Worm (Caenorhabditis elegans) whole organism, midembryonic: ENCODE measurements around the gene str-156.

Experiments used
- T22C8.4 ChIP-seq: fragments of 200-800 bp; sonication (Bioruptor generic); IDR thresholded peaks from 2 replicates; pipeline ENCODE4 v1.3.6; 2022; ENCODE audit warnings: missing genetic modification characterization, missing compliant biosample characterization
- flt-1 ChIP-seq: fragments of 200-800 bp; sonication (Bioruptor generic); IDR thresholded peaks from 2 replicates; pipeline ENCODE4 v1.3.6; 2022; ENCODE audit warnings: missing genetic modification characterization, missing compliant biosample characterization
- klf-2 ChIP-seq: fragments of 200-800 bp; sonication (Bioruptor generic); conservative IDR thresholded peaks from 2 replicates; pipeline ENCODE4 v1.3.6; 2022; ENCODE audit warnings: missing genetic modification reagents, missing genetic modification characterization, missing compliant biosample characterization
- ref-1 ChIP-seq: fragments of 200-800 bp; sonication (Bioruptor generic); conservative IDR thresholded peaks from 2 replicates; pipeline ENCODE4 v1.3.6; 2022; ENCODE audit warnings: missing genetic modification reagents, missing genetic modification characterization, missing compliant biosample characterization

DNA sequence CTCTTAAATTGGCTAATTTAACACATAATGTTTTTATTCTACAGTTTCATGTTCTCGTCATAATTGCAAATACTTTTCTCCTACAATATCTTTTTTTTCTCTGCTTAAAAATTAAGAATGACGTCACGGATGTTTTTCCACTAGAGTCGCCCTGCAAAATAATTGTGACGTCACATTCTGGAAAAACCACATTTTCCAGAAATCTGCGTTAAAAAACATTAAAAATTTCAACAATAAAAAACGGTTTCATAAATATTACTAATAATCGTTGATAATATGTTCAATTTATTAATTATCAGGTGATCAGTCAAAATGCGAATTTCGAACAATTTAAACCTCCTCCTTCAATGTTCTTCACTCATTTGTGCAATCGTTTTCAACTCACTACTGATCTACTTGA, 29.2 kb upstream of the str-156 start, which contains the start of gene str-166:
- TF ChIP-seq flt-1 (no peak), T22C8.4 (GFP tag; lab: Robert Waterston, UW) (no peak), ref-1 (GFP tag; lab: Robert Waterston, UW) (no peak), klf-2 (GFP tag; lab: Robert Waterston, UW) (no peak)
